Fruit fly (Drosophila melanogaster): ENCODE measurements around the gene Pcmt.
A peak's percentile ranks its signal among the peaks of the same experiment; 100 is the strongest.

The Pcmt gene

dm6 chr3R:5519789-5520188 is 34.3 kb downstream of the Pcmt start:
- TF ChIP-seq Sox15 (GFP tag; optimal IDR thresholded peaks at IDR 0.05) (no peak), svp (GFP tag) (peak; percentile 98), CG6163 (GFP tag; IDR thresholded peaks at IDR 0.05) (0 out of 3 replicates have a peak, but pooled peaks have one; percentile 22), pdm3 (GFP tag; optimal IDR thresholded peaks at IDR 0.05) (no peak)

- TF ChIP-seq Smox (GFP tag; optimal IDR thresholded peaks at IDR 0.05) = peak; percentile 53
- TF ChIP-seq Hr4 (GFP tag; optimal IDR thresholded peaks at IDR 0.05) = peak; percentile 71
- TF ChIP-seq CG16779 (tag; optimal IDR thresholded peaks at IDR 0.05) = peak; percentile 18
- peak; percentile 74 for TF ChIP-seq CG10669 (GFP tag; optimal IDR thresholded peaks at IDR 0.05)
- TF ChIP-seq Met (GFP tag; optimal IDR thresholded peaks at IDR 0.05) = peak; percentile 58
- peak; percentile 73 for TF ChIP-seq net (GFP tag; optimal IDR thresholded peaks at IDR 0.05)
- no peak for TF ChIP-seq Lpt (GFP tag; optimal IDR thresholded peaks at IDR 0.05)
- peak; percentile 63 for TF ChIP-seq acj6 (GFP tag; optimal IDR thresholded peaks at IDR 0.05)
- no peak for TF ChIP-seq Eip93F (GFP tag; optimal IDR thresholded peaks at IDR 0.05)
- no peak for TF ChIP-seq fkh (GFP tag; optimal IDR thresholded peaks at IDR 0.05)
- peak; percentile 27 to 47 for TF ChIP-seq salr (GFP tag; optimal IDR thresholded peaks at IDR 0.05)
- no peak for TF ChIP-seq CG9139 (GFP tag; optimal IDR thresholded peaks at IDR 0.05)
- peak; percentile 40 for TF ChIP-seq CG11902 (GFP tag; optimal IDR thresholded peaks at IDR 0.05)
- TF ChIP-seq Blimp-1 (GFP tag; optimal IDR thresholded peaks at IDR 0.05) = no peak
- no peak for TF ChIP-seq fd85E (GFP tag; optimal IDR thresholded peaks at IDR 0.05)
- TF ChIP-seq CG7368 (GFP tag; optimal IDR thresholded peaks at IDR 0.05) = peak; percentile 41
- peak; percentile 80 for TF ChIP-seq CG6163 (GFP tag; IDR thresholded peaks at IDR 0.05)
- TF ChIP-seq CG8632 (GFP tag; optimal IDR thresholded peaks at IDR 0.05) = peak; percentile 65
- peak; percentile 61; the same call in 1 of the 3 replicates for TF ChIP-seq CG8119 (GFP tag; IDR thresholded peaks at IDR 0.05)
- TF ChIP-seq CG3919 (GFP tag; optimal IDR thresholded peaks at IDR 0.05) = peak; percentile 80
- peak; percentile 76 for TF ChIP-seq CG15336 (GFP tag; IDR thresholded peaks at IDR 0.05)
- TF ChIP-seq ss (GFP tag; optimal IDR thresholded peaks at IDR 0.05) = peak; percentile 40 to 93
- TF ChIP-seq dsx (GFP tag; optimal IDR thresholded peaks at IDR 0.05; ENCODE audit: poor library complexity, severe bottlenecking) = peak; percentile 90
- TF ChIP-seq topi (GFP tag; optimal IDR thresholded peaks at IDR 0.05) = peak; percentile 61
- peak; percentile 62 for TF ChIP-seq CG34406 (GFP tag; optimal IDR thresholded peaks at IDR 0.05)
- peak; percentile 60 for TF ChIP-seq CG6792 (GFP tag; optimal IDR thresholded peaks at IDR 0.05)
- no peak for TF ChIP-seq CG6854 (GFP tag; optimal IDR thresholded peaks at IDR 0.05)
- peak; percentile 74 for TF ChIP-seq pdm3 (GFP tag; optimal IDR thresholded peaks at IDR 0.05)
- peak; percentile 48 for TF ChIP-seq CG3032 (tag; optimal IDR thresholded peaks at IDR 0.05)
- peak; percentile 32 for TF ChIP-seq Ets21C (GFP tag; optimal IDR thresholded peaks at IDR 0.05)
- peak; percentile 80 for TF ChIP-seq Sox102F (GFP tag; optimal IDR thresholded peaks at IDR 0.05)
- peak; percentile 30 for TF ChIP-seq vri (GFP tag; optimal IDR thresholded peaks at IDR 0.05)
- TF ChIP-seq Hr38 (GFP tag; optimal IDR thresholded peaks at IDR 0.05) = no peak
- TF ChIP-seq dac (GFP tag; optimal IDR thresholded peaks at IDR 0.05) = peak; percentile 43
- peak; percentile 63 for TF ChIP-seq fd59A (GFP tag; optimal IDR thresholded peaks at IDR 0.05)
- TF ChIP-seq CG6276 (GFP tag; optimal IDR thresholded peaks at IDR 0.05) = peak; percentile 62
- peak; percentile 68 for TF ChIP-seq CG10631 (GFP tag; optimal IDR thresholded peaks at IDR 0.05)
- TF ChIP-seq eg (GFP tag; IDR thresholded peaks at IDR 0.05) = peak; percentile 75
- TF ChIP-seq CG32006 (GFP tag; optimal IDR thresholded peaks at IDR 0.05) = peak; percentile 78
- TF ChIP-seq Eip78C (GFP tag) = peak; percentile 94
- TF ChIP-seq Ets96B (tag; optimal IDR thresholded peaks at IDR 0.05) = peak; percentile 40
- TF ChIP-seq Sox15 (GFP tag; optimal IDR thresholded peaks at IDR 0.05) = peak; percentile 52
- peak; percentile 41 for TF ChIP-seq CG1621 (tag; optimal IDR thresholded peaks at IDR 0.05)
- TF ChIP-seq CG11294 (GFP tag; IDR thresholded peaks at IDR 0.05) = peak; percentile 22; the same call in 1 of the 2 replicates
- TF ChIP-seq svp (GFP tag) = peak; percentile 91
- TF ChIP-seq CG8319 (GFP tag; optimal IDR thresholded peaks at IDR 0.05) = peak; percentile 51
- TF ChIP-seq cyc (GFP tag; optimal IDR thresholded peaks at IDR 0.05) = peak; percentile 60
- peak; percentile 64 for TF ChIP-seq Sox14 (GFP tag; optimal IDR thresholded peaks at IDR 0.05)
- peak; percentile 40 for TF ChIP-seq CG4318 (GFP tag; optimal IDR thresholded peaks at IDR 0.05)
- peak; percentile 67 for TF ChIP-seq OdsH (GFP tag; optimal IDR thresholded peaks at IDR 0.05)
Measured at dm6 chr3R:5518627-5519026, 35.5 kb downstream of the Pcmt start.
